Fruit fly (Drosophila melanogaster) whole organism, wandering third instar larva: Measurements from ENCODE around the gene CG14561.

ENCODE experiments used
- Dfd ChIP-seq: fragments of >200 bp; optimal IDR thresholded peaks from 2 replicates; lab custom pipeline; 2017; ENCODE audit warnings: missing biosample characterization, missing genetic modification characterization
- Hnf4 ChIP-seq: fragments of 200-800 bp; sonication (Bioruptor generic); optimal IDR thresholded peaks from 2 replicates; lab custom pipeline; 2016; ENCODE audit warnings: missing biosample characterization, mild to moderate bottlenecking, missing genetic modification characterization
- Myc ChIP-seq: fragments of >200 bp; optimal IDR thresholded peaks from 2 replicates; lab custom pipeline; 2017
- dsf ChIP-seq: sonication (Bioruptor generic); optimal IDR thresholded peaks from 2 replicates; lab custom pipeline; 2016; ENCODE audit warnings: missing biosample characterization, missing genetic modification characterization, borderline replicate concordance
- jim ChIP-seq: fragments of 175-275, 200-325 bp; sonication (Bioruptor generic); optimal IDR thresholded peaks from 2 replicates; lab custom pipeline; 2016; ENCODE audit warnings: missing biosample characterization, mild to moderate bottlenecking, missing genetic modification characterization
- sv ChIP-seq: fragments of 200-800 bp; sonication (Bioruptor generic); optimal IDR thresholded peaks from 3 replicates; lab custom pipeline; 2016; ENCODE audit warnings: missing biosample characterization, missing genetic modification characterization
- woc ChIP-seq: sonication (Bioruptor generic); optimal IDR thresholded peaks from 2 replicates; lab custom pipeline; 2016; ENCODE audit warnings: missing biosample characterization, mild to moderate bottlenecking, missing genetic modification characterization

- no peak for TF ChIP-seq dsf
- no peak for TF ChIP-seq Myc (lab: Kevin White, UChicago)
- TF ChIP-seq jim (GFP tag; lab: Kevin White, UChicago), result no peak
- TF ChIP-seq woc (GFP tag; lab: Kevin White, UChicago), result no peak
- no peak for TF ChIP-seq Dfd
- TF ChIP-seq sv (GFP tag; lab: Kevin White, UChicago), result no peak
- no peak for TF ChIP-seq Hnf4 (GFP tag; lab: Kevin White, UChicago)
Observed at dm6 chr3L:22072824-22073223, 7.1 kb downstream of the CG14561 start.
